Worm (Caenorhabditis elegans) whole organism, L1 larva: ENCODE measurements around the gene lbp-3.
A peak's percentile ranks its signal among the peaks of the same experiment; 100 is the strongest.

Experiments
- aly-2 ChIP-seq: fragments of 150-350 bp; optimal IDR thresholded peaks from 2 replicates; lab custom pipeline; 2014; ENCODE audit warnings: missing biosample characterization, missing genetic modification characterization
- elt-2 ChIP-seq: sonication (generic microtip); optimal IDR thresholded peaks from 2 replicates; lab custom pipeline; 2016; ENCODE audit warnings: missing genetic modification characterization, mild to moderate bottlenecking, inconsistent platforms, missing compliant biosample characterization, missing genetic modification reagents
- lin-39 ChIP-seq: fragments of 150-350 bp; optimal IDR thresholded peaks from 2 replicates; lab custom pipeline; 2014; ENCODE audit warnings: missing biosample characterization, missing genetic modification reagents, missing genetic modification characterization
- nhr-76 ChIP-seq: sonication (generic microtip); optimal IDR thresholded peaks from 2 replicates; lab custom pipeline; 2017; ENCODE audit warnings: missing biosample characterization, missing genetic modification characterization
- unc-62 ChIP-seq: fragments of 150-350 bp; optimal IDR thresholded peaks from 2 replicates; lab custom pipeline; 2014; ENCODE audit warnings: missing biosample characterization, missing genetic modification reagents, missing genetic modification characterization

DNA sequence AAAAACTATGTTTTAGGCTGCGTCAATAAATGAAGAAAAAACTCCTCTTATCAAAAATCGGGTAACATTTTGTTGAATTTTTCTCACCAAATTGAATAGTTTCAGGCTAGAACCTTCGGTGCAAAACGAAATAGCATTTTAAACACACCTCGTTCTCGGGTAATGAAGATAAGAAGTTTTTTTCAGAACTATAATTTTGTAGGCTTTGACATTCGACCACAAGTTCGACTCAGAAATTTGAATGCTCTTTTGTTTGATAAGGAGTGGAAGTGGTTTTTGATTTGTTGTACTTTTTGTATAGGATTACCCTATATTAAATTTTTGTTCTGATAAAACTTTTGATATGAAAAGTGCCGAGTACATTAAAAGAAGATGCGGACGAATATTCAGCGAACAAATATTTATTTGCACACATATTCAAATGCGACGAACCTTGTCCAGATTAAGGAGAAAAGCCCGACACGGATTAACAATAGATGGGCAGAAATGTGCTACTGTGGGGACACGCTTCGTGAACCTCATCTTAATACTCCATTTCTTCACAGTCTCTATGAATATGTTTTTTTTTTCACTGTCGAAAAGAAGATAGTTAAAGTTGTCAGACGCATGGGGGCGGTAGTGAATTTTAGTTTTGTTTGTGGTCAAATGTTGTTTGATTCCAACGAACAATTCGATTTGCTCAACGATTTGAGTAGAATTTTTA, 49.6 kb downstream of the lbp-3 start:
- TF ChIP-seq nhr-76 (tag; lab: Kevin White, UChicago) (no peak), elt-2 (tag; lab: Kevin White, UChicago) (peak; percentile 18), lin-39 (no peak), aly-2 (no peak), unc-62 (GFP tag; lab: Kevin White, UChicago) (no peak)
